Worm (Caenorhabditis elegans): ENCODE results near the gene Y116A8C.25.

- TF ChIP-seq mep-1 (tag; optimal IDR thresholded peaks at IDR 0.05) (no peak), nhr-237 (tag; optimal IDR thresholded peaks at IDR 0.05) (no peak), mls-2 (tag; optimal IDR thresholded peaks at IDR 0.05) (no peak), blmp-1 (tag; optimal IDR thresholded peaks at IDR 0.05) (no peak), unc-62 (GFP tag; optimal IDR thresholded peaks at IDR 0.05) (no peak), ces-1 (GFP tag; optimal IDR thresholded peaks at IDR 0.05) (no peak), nhr-76 (tag; optimal IDR thresholded peaks at IDR 0.05) (no peak), snpc-4 (tag; optimal IDR thresholded peaks at IDR 0.05) (no peak), ztf-11 (tag; optimal IDR thresholded peaks at IDR 0.05) (no peak), unc-39 (tag; optimal IDR thresholded peaks at IDR 0.05) (no peak)
Measured at ce11 chrIV:17048257-17048656, 30.3 kb downstream of the Y116A8C.25 start, which contains the start of gene athp-3.

Measured in whole organism, mixed stage, embryonic.